Worm (Caenorhabditis elegans) whole organism, young adult: ENCODE results near the gene F15E6.9.

Experiments used
- B0261.1 ChIP-seq: sonication (generic microtip); optimal IDR thresholded peaks from 2 replicates; lab custom pipeline; 2016; ENCODE audit warnings: mild to moderate bottlenecking, missing genetic modification characterization, moderate library complexity, missing compliant biosample characterization
- C06A6.2 ChIP-seq: fragments of 200-800 bp; sonication (Bioruptor generic); conservative IDR thresholded peaks from 2 replicates; pipeline ENCODE4 v1.3.6; 2022; ENCODE audit warnings: missing genetic modification characterization, missing compliant biosample characterization
- F10E7.11 ChIP-seq: sonication (generic microtip); optimal IDR thresholded peaks from 2 replicates; lab custom pipeline; 2017; ENCODE audit warnings: mild to moderate bottlenecking, missing genetic modification characterization, moderate library complexity, missing compliant biosample characterization
- F57A8.1 ChIP-seq: fragments of 200-800 bp; sonication (Bioruptor generic); optimal IDR thresholded peaks from 2 replicates; lab custom pipeline; 2018; ENCODE audit warnings: mild to moderate bottlenecking, missing genetic modification characterization, moderate library complexity, missing compliant biosample characterization
- Y95B8A.8 ChIP-seq: fragments of 200-800 bp; sonication (Bioruptor generic); IDR thresholded peaks from 2 replicates; pipeline ENCODE4 v1.3.6; 2022; ENCODE audit warnings: missing genetic modification reagents, missing genetic modification characterization, missing compliant biosample characterization
- ccch-3 ChIP-seq: fragments of 200-800 bp; sonication (Bioruptor generic); optimal IDR thresholded peaks from 2 replicates; lab custom pipeline; 2018; ENCODE audit warnings: mild to moderate bottlenecking, missing genetic modification characterization, missing compliant biosample characterization
- ceh-27 ChIP-seq: fragments of 200-800 bp; sonication (Bioruptor generic); optimal IDR thresholded peaks from 2 replicates; lab custom pipeline; 2018; ENCODE audit warnings: mild to moderate bottlenecking, missing genetic modification characterization, moderate library complexity, missing compliant biosample characterization
- ceh-58 ChIP-seq: fragments of 200-800 bp; sonication (Bioruptor generic); IDR thresholded peaks from 2 replicates; pipeline ENCODE4 v1.3.6; 2022; ENCODE audit warnings: missing genetic modification characterization, missing compliant biosample characterization
- dox-1 ChIP-seq: fragments of 200-800 bp; sonication (Bioruptor generic); IDR thresholded peaks from 2 replicates; pipeline ENCODE4 v1.3.6; 2022; ENCODE audit warnings: missing genetic modification reagents, missing genetic modification characterization, missing compliant biosample characterization
- dpl-1 ChIP-seq: fragments of 150-350 bp; optimal IDR thresholded peaks from 2 replicates; lab custom pipeline; 2014; ENCODE audit warnings: missing biosample characterization, missing genetic modification reagents, missing genetic modification characterization
- egl-44 ChIP-seq: fragments of 200-800 bp; sonication (Bioruptor generic); IDR thresholded peaks from 2 replicates; pipeline ENCODE4 v1.3.6; 2022; ENCODE audit warnings: missing genetic modification reagents, missing genetic modification characterization, missing compliant biosample characterization
- egrh-3 ChIP-seq: fragments of 200-800 bp; sonication (Bioruptor generic); IDR thresholded peaks from 2 replicates; pipeline ENCODE4 v1.3.6; 2022; ENCODE audit warnings: missing genetic modification reagents, missing genetic modification characterization, missing compliant biosample characterization
- hrde-1 ChIP-seq: sonication (generic microtip); optimal IDR thresholded peaks from 2 replicates; lab custom pipeline; 2016; ENCODE audit warnings: missing genetic modification characterization, mild to moderate bottlenecking, missing compliant biosample characterization, moderate library complexity, missing genotype, missing genetic modification reagents, borderline replicate concordance
- let-526 ChIP-seq: fragments of 200-800 bp; sonication (Bioruptor generic); IDR thresholded peaks from 2 replicates; pipeline ENCODE4 v1.3.6; 2022; ENCODE audit warnings: missing genetic modification reagents, missing genetic modification characterization, missing compliant biosample characterization
- lsl-1 ChIP-seq: fragments of 200-800 bp; sonication (Bioruptor generic); optimal IDR thresholded peaks from 2 replicates; lab custom pipeline; 2018; ENCODE audit warnings: mild to moderate bottlenecking, missing genetic modification characterization, moderate library complexity, missing compliant biosample characterization
- nhr-179 ChIP-seq: sonication (generic microtip); optimal IDR thresholded peaks from 2 replicates; lab custom pipeline; 2016; ENCODE audit warnings: mild to moderate bottlenecking, missing genetic modification characterization, missing compliant biosample characterization
- sptf-2 ChIP-seq: fragments of 200-800 bp; sonication (Bioruptor generic); optimal IDR thresholded peaks from 2 replicates; lab custom pipeline; 2018; ENCODE audit warnings: mild to moderate bottlenecking, missing genetic modification characterization, missing compliant biosample characterization
- zfh-2 ChIP-seq: fragments of 200-800 bp; sonication (Bioruptor generic); conservative IDR thresholded peaks from 2 replicates; pipeline ENCODE4 v1.3.6; 2022; ENCODE audit warnings: missing genetic modification reagents, missing genetic modification characterization, missing compliant biosample characterization
- ztf-18 ChIP-seq: sonication (generic microtip); optimal IDR thresholded peaks from 2 replicates; lab custom pipeline; 2016; ENCODE audit warnings: missing genotype, mild to moderate bottlenecking, missing genetic modification characterization, missing compliant biosample characterization
- ztf-6 ChIP-seq: fragments of 200-800 bp; sonication (Bioruptor generic); IDR thresholded peaks from 2 replicates; pipeline ENCODE4 v1.3.6; 2022; ENCODE audit warnings: missing genetic modification reagents, missing genetic modification characterization, missing compliant biosample characterization

Gene F15E6.9

DNA sequence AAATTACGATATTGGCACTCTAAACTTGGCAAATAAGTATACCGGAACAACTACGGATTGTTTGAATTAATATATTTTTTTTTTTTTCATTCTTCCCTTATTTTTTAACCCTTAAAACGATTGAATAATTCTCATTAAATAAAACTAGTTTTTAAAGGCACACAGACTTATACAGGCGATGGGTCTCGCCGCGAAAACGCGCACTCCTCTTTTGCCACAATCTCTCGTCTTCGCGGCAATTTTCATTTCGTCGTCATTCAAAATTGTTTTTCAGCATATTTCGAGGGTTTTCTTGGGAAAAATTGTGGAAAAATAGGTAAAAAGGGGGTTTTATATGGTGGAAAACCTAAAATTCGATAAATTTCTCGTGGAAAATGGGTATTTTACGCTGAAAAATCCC is 51.5 kb downstream of the F15E6.9 start (continued):
- no peak for TF ChIP-seq nhr-179 (tag; lab: Kevin White, UChicago)

DNA sequence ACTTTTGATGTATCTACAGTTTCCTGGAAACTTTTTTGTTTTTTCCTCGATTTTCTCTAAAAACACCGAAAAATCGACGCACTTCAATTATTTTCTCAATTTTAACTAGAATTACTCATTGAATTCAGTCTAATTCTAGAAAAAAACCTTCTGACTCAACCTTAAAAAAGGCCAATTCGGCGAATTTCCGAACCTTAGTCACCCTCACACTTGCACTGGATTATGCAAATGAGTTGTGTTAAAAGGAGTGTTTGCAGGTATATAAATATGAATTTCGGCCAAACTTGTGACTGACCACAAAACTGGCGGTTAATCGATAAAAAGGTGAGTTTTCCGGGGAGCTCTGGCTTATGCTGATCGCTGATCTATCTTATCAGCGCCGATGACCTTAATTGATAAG is 52.4 kb downstream of the F15E6.9 start, which contains the start of gene ttr-20:
Gene ttr-20 (plus strand): TSS at position 301 of the 400 bp plus-strand sequence.
- TF ChIP-seq ztf-6 (GFP tag; lab: Robert Waterston, UW) (no peak), hrde-1 (tag; lab: Kevin White, UChicago) (no peak), ceh-58 (GFP tag; lab: Robert Waterston, UW) (no peak), F10E7.11 (tag; lab: Kevin White, UChicago) (no peak)

ce11 chrIV:4244510-4244909 is 54.4 kb downstream of the F15E6.9 start, which contains the start of gene col-34:
col-34 (minus strand) TSS chrIV:4244610.
- no peak for TF ChIP-seq dpl-1 (GFP tag; lab: Kevin White, UChicago)
- no peak for TF ChIP-seq ceh-27 (GFP tag; lab: Kevin White, UChicago)
- no peak for TF ChIP-seq lsl-1
- TF ChIP-seq Y95B8A.8 (GFP tag; lab: Robert Waterston, UW) = no peak
- TF ChIP-seq B0261.1 (tag; lab: Kevin White, UChicago) = no peak
- TF ChIP-seq ccch-3 = no peak
- no peak for TF ChIP-seq ztf-18 (tag; lab: Kevin White, UChicago)
- TF ChIP-seq C06A6.2 (GFP tag; lab: Robert Waterston, UW) = no peak
- TF ChIP-seq F57A8.1 (GFP tag; lab: Kevin White, UChicago) = no peak

ce11 chrIV:4243830-4244406 is 55.0 kb downstream of the F15E6.9 start:
- no peak for TF ChIP-seq egl-44 (GFP tag; lab: Robert Waterston, UW)
- peak; percentile 91 for TF ChIP-seq zfh-2 (GFP tag; lab: Robert Waterston, UW)
- TF ChIP-seq egrh-3 (GFP tag; lab: Robert Waterston, UW) = peak; percentile 94
- TF ChIP-seq sptf-2 (GFP tag; lab: Kevin White, UChicago) = peak; percentile 5
- 0 out of 2 replicates have a peak, but pooled peaks have one; percentile 18 for TF ChIP-seq let-526
- 0 out of 2 replicates have a peak, but pooled peaks have one; percentile 29 for TF ChIP-seq dox-1 (GFP tag; lab: Robert Waterston, UW)
